Worm (Caenorhabditis elegans): ENCODE data around the gene Y39A1A.20.

The Y39A1A.20 gene

ce11 chrIII:10716091-10716490 lies 15.7 kb upstream of the Y39A1A.20 start, which contains the start of gene W09D10.4:
TSS of gene W09D10.4 (minus strand) at chrIII:10716191.
- TF ChIP-seq ama-1 (optimal IDR thresholded peaks at IDR 0.05) (peak; percentile 27), jun-1 (tag; optimal IDR thresholded peaks at IDR 0.05) (no peak), pha-4 (tag; optimal IDR thresholded peaks at IDR 0.05) (no peak), elt-2 (tag; optimal IDR thresholded peaks at IDR 0.05) (peak; percentile 3), unc-39 (tag; optimal IDR thresholded peaks at IDR 0.05) (no peak)

- TF ChIP-seq nhr-11 (tag; optimal IDR thresholded peaks at IDR 0.05) = no peak
- no peak for TF ChIP-seq egl-27 (tag; optimal IDR thresholded peaks at IDR 0.05)
- TF ChIP-seq ceh-16 (tag; optimal IDR thresholded peaks at IDR 0.05) = no peak
- peak; percentile 33 for TF ChIP-seq ama-1 (optimal IDR thresholded peaks at IDR 0.05)
- TF ChIP-seq nhr-76 (tag; optimal IDR thresholded peaks at IDR 0.05) = no peak
- TF ChIP-seq pha-4 (tag; optimal IDR thresholded peaks at IDR 0.05) = no peak
- no peak for TF ChIP-seq sea-2 (GFP tag; optimal IDR thresholded peaks at IDR 0.05)
Measured at ce11 chrIII:10714541-10714940, 14.2 kb upstream of the Y39A1A.20 start.

- TF ChIP-seq R02D3.7 (tag; optimal IDR thresholded peaks at IDR 0.05) (no peak), nhr-28 (tag; optimal IDR thresholded peaks at IDR 0.05) (no peak), ceh-82 (tag; optimal IDR thresholded peaks at IDR 0.05) (no peak), elt-2 (tag; optimal IDR thresholded peaks at IDR 0.05) (peak; percentile 47), lin-15B (tag; optimal IDR thresholded peaks at IDR 0.05) (no peak), nhr-25 (tag; optimal IDR thresholded peaks at IDR 0.05) (no peak), daf-12 (tag; optimal IDR thresholded peaks at IDR 0.05) (no peak), lin-39 (tag; optimal IDR thresholded peaks at IDR 0.05) (no peak), nhr-76 (tag; optimal IDR thresholded peaks at IDR 0.05) (no peak), tbx-2 (tag; optimal IDR thresholded peaks at IDR 0.05) (no peak), pha-4 (tag; optimal IDR thresholded peaks at IDR 0.05) (peak; percentile 49), egl-5 (tag; optimal IDR thresholded peaks at IDR 0.05) (no peak), nhr-23 (tag; optimal IDR thresholded peaks at IDR 0.05) (peak; percentile 72), snpc-4 (tag; optimal IDR thresholded peaks at IDR 0.05) (no peak), lsy-12 (tag; optimal IDR thresholded peaks at IDR 0.05) (peak; percentile 68), nhr-237 (tag; optimal IDR thresholded peaks at IDR 0.05) (no peak), nhr-43 (tag; optimal IDR thresholded peaks at IDR 0.05; ENCODE audit: poor library complexity, severe bottlenecking) (peak; percentile 47), ceh-16 (tag; optimal IDR thresholded peaks at IDR 0.05) (no peak), nfya-1 (tag; optimal IDR thresholded peaks at IDR 0.05; ENCODE audit: insufficient read depth) (no peak), nhr-11 (tag; optimal IDR thresholded peaks at IDR 0.05) (no peak), nhr-77 (tag; optimal IDR thresholded peaks at IDR 0.05) (no peak), mdl-1 (tag; optimal IDR thresholded peaks at IDR 0.05) (no peak), ceh-28 (tag; optimal IDR thresholded peaks at IDR 0.05) (peak; percentile 55), ceh-9 (tag; optimal IDR thresholded peaks at IDR 0.05) (no peak), elt-3 (tag; optimal IDR thresholded peaks at IDR 0.05) (no peak), jun-1 (tag; optimal IDR thresholded peaks at IDR 0.05) (no peak), mml-1 (tag; optimal IDR thresholded peaks at IDR 0.05) (no peak), fos-1 (tag; optimal IDR thresholded peaks at IDR 0.05) (no peak), ztf-4 (tag; optimal IDR thresholded peaks at IDR 0.05) (peak; percentile 43), nhr-12 (tag; optimal IDR thresholded peaks at IDR 0.05) (no peak), sea-2 (GFP tag; optimal IDR thresholded peaks at IDR 0.05) (no peak), fkh-2 (tag; optimal IDR thresholded peaks at IDR 0.05) (no peak), unc-39 (tag; optimal IDR thresholded peaks at IDR 0.05) (no peak), skn-1 (tag; optimal IDR thresholded peaks at IDR 0.05) (no peak), eor-1 (tag; optimal IDR thresholded peaks at IDR 0.05) (no peak), pqm-1 (tag; optimal IDR thresholded peaks at IDR 0.05) (peak; percentile 29), nhr-67 (tag; optimal IDR thresholded peaks at IDR 0.05) (no peak), ama-1 (optimal IDR thresholded peaks at IDR 0.05) (peak; percentile 90), aly-2 (tag; optimal IDR thresholded peaks at IDR 0.05) (no peak), ZK546.5 (tag; optimal IDR thresholded peaks at IDR 0.05) (no peak), ztf-11 (tag; optimal IDR thresholded peaks at IDR 0.05) (no peak)
Measured at ce11 chrIII:10711192-10711673, 10.9 kb upstream of the Y39A1A.20 start, which contains the start of gene W09D10.5. TSS of gene W09D10.5 (minus strand) at chrIII:10711536.
